Worm (Caenorhabditis elegans): Measurements from ENCODE around the gene W02D7.4.
"Not testable (repeated sequence)": the region's sequence is repeated elsewhere in the genome, so short reads cannot be mapped to it uniquely, and the experiment has no call there.

ce11 chrV:8329390-8329789 is 32.0 kb upstream of the W02D7.4 start:
- TF ChIP-seq hmbx-1 (tag; optimal IDR thresholded peaks at IDR 0.05); tra-4 (tag; optimal IDR thresholded peaks at IDR 0.05); flt-1 (GFP tag; IDR thresholded peaks at IDR 0.05); ama-1 (optimal IDR thresholded peaks at IDR 0.05); ets-7 (tag; optimal IDR thresholded peaks at IDR 0.05); tbx-37 (GFP tag; conservative IDR thresholded peaks at IDR 0.05); B0310.2 (tag; optimal IDR thresholded peaks at IDR 0.05); aly-1 (tag; optimal IDR thresholded peaks at IDR 0.05); ceh-36 (tag; optimal IDR thresholded peaks at IDR 0.05); sea-1 (GFP tag; conservative IDR thresholded peaks at IDR 0.05): not testable (repeated sequence)

Data from whole organism, early embryonic.